Fruit fly (Drosophila melanogaster) whole organism, embryonic: ENCODE data around the gene ETHR.

Experiments
- Antp ChIP-seq: fragments of 200-800 bp; sonication (Bioruptor generic); optimal IDR thresholded peaks from 3 replicates; lab custom pipeline; 2016; ENCODE audit warnings: missing biosample characterization, missing genetic modification characterization
- B-H1 ChIP-seq: fragments of 200-800 bp; sonication (Bioruptor generic); IDR thresholded peaks from 3 replicates; pipeline ENCODE4 v1.3.6; 2022; ENCODE audit warnings: missing biosample characterization, missing genetic modification characterization
- CG1024 ChIP-seq: fragments of 200-800 bp; sonication (Bioruptor generic); IDR thresholded peaks from 2 replicates; pipeline ENCODE4 v1.3.6; 2022; ENCODE audit warnings: missing biosample characterization, missing genetic modification characterization
- CG10543 ChIP-seq: fragments of 200-800 bp; sonication (Bioruptor generic); optimal IDR thresholded peaks from 3 replicates; lab custom pipeline; 2017; ENCODE audit warnings: missing biosample characterization, mild to moderate bottlenecking, missing genetic modification characterization, moderate library complexity
- CG11093 ChIP-seq: fragments of 200-800 bp; sonication (Bioruptor generic); IDR thresholded peaks from 3 replicates; pipeline ENCODE4 v1.3.6; 2022; ENCODE audit warnings: missing biosample characterization, missing genetic modification characterization
- CG11723 ChIP-seq: fragments of 200-800 bp; sonication (Bioruptor generic); optimal IDR thresholded peaks from 2 replicates; lab custom pipeline; 2017; ENCODE audit warnings: missing biosample characterization, mild to moderate bottlenecking, missing genetic modification characterization
- CG12744 ChIP-seq: fragments of 200-800 bp; sonication (Bioruptor generic); optimal IDR thresholded peaks from 2 replicates; lab custom pipeline; 2016; ENCODE audit warnings: missing biosample characterization, missing genetic modification characterization
- CG13894 ChIP-seq: fragments of 200-800 bp; sonication (Bioruptor generic); optimal IDR thresholded peaks from 3 replicates; lab custom pipeline; 2018; ENCODE audit warnings: missing biosample characterization, mild to moderate bottlenecking, missing genetic modification characterization, moderate library complexity
- CG14860 ChIP-seq: fragments of 200-800 bp; sonication (Bioruptor generic); IDR thresholded peaks from 3 replicates; pipeline ENCODE4 v1.3.6; 2022; ENCODE audit warnings: missing biosample characterization, missing genetic modification characterization; ENCODE audit not compliant: partially characterized antibody
- CG16779 ChIP-seq: fragments of 200-800 bp; sonication (Bioruptor generic); IDR thresholded peaks from 2 replicates; pipeline ENCODE4 v1.3.6; 2022; ENCODE audit warnings: missing biosample characterization, missing genetic modification characterization
- CG16813 ChIP-seq: fragments of 200-800 bp; sonication (Bioruptor generic); IDR thresholded peaks from 3 replicates; pipeline ENCODE4 v1.3.6; 2022; ENCODE audit warnings: missing biosample characterization, missing genetic modification characterization; ENCODE audit not compliant: partially characterized antibody
- CG17612 ChIP-seq: fragments of 200-800 bp; sonication (Bioruptor generic); IDR thresholded peaks from 2 replicates; pipeline ENCODE4 v1.3.6; 2022; ENCODE audit warnings: missing biosample characterization, missing genetic modification characterization
- CG17829 ChIP-seq: fragments of 200-800 bp; optimal IDR thresholded peaks from 2 replicates; lab custom pipeline; 2019; ENCODE audit warnings: missing biosample characterization, mild to moderate bottlenecking, missing genetic modification characterization, moderate library complexity
- CG18619 ChIP-seq: fragments of 200-800 bp; sonication (Bioruptor generic); optimal IDR thresholded peaks from 3 replicates; lab custom pipeline; 2017; ENCODE audit warnings: missing biosample characterization, mild to moderate bottlenecking, missing genetic modification characterization
- CG2120 ChIP-seq: fragments of 200-800 bp; sonication (Bioruptor generic); optimal IDR thresholded peaks from 3 replicates; lab custom pipeline; 2016; ENCODE audit warnings: missing biosample characterization, missing genetic modification characterization
- CG32532 ChIP-seq: fragments of 200-800 bp; sonication (Bioruptor generic); IDR thresholded peaks from 2 replicates; pipeline ENCODE4 v1.3.6; 2022; ENCODE audit warnings: missing biosample characterization, missing genetic modification characterization
- CG32767 ChIP-seq: fragments of 200-800 bp; sonication (Bioruptor generic); IDR thresholded peaks from 2 replicates; pipeline ENCODE4 v1.3.6; 2022; ENCODE audit warnings: missing biosample characterization, missing genetic modification characterization
- CG3726 ChIP-seq: fragments of 200-800 bp; sonication (Bioruptor generic); IDR thresholded peaks from 3 replicates; pipeline ENCODE4, ENCODE4 v1.3.6; 2022; ENCODE audit warnings: missing biosample characterization, missing genetic modification characterization
- CG6689 ChIP-seq: fragments of 200-800 bp; sonication (Bioruptor generic); IDR thresholded peaks from 2 replicates; pipeline ENCODE4 v1.3.6; 2022; ENCODE audit warnings: missing biosample characterization, missing genetic modification characterization
- CG6791 ChIP-seq: fragments of 200-800 bp; sonication (Bioruptor generic); IDR thresholded peaks from 3 replicates; pipeline ENCODE4 v1.3.6; 2022; ENCODE audit warnings: missing biosample characterization, missing genetic modification characterization; ENCODE audit not compliant: partially characterized antibody
- CG8388 ChIP-seq: fragments of 200-800 bp; sonication (Bioruptor generic); optimal IDR thresholded peaks from 2 replicates; lab custom pipeline; 2019; ENCODE audit warnings: missing biosample characterization, mild to moderate bottlenecking, missing genetic modification characterization, moderate library complexity
- Dbx ChIP-seq: fragments of 200-800 bp; sonication (Bioruptor generic); IDR thresholded peaks from 3 replicates; pipeline ENCODE4 v1.3.6; 2022; ENCODE audit warnings: missing biosample characterization, missing genetic modification characterization
- HLH3B ChIP-seq: fragments of 200-800 bp; sonication (Bioruptor generic); IDR thresholded peaks from 2 replicates; pipeline ENCODE4 v1.3.6; 2022; ENCODE audit warnings: missing biosample characterization, missing genetic modification characterization
- HLH4C ChIP-seq: fragments of 200-800 bp; sonication (Bioruptor generic); IDR thresholded peaks from 3 replicates; pipeline ENCODE4 v1.3.6; 2022; ENCODE audit warnings: missing biosample characterization, missing genetic modification characterization; ENCODE audit not compliant: partially characterized antibody
- HmgD ChIP-seq: fragments of 200-800 bp; sonication (Bioruptor generic); optimal IDR thresholded peaks from 3 replicates; lab custom pipeline; 2016; ENCODE audit warnings: missing biosample characterization, missing genetic modification characterization
- Lhr ChIP-seq: fragments of 200-800 bp; sonication (Bioruptor generic); optimal IDR thresholded peaks from 3 replicates; lab custom pipeline; 2017; ENCODE audit warnings: mild to moderate bottlenecking, missing biosample characterization, missing genetic modification reagents, missing genetic modification characterization
- Mad ChIP-seq: fragments of 200-800 bp; sonication (Bioruptor generic); optimal IDR thresholded peaks from 2 replicates; lab custom pipeline; 2016; ENCODE audit warnings: missing biosample characterization, missing genetic modification characterization
- NK7.1 ChIP-seq: fragments of 200-800 bp; sonication (Bioruptor generic); optimal IDR thresholded peaks from 3 replicates; lab custom pipeline; 2016; ENCODE audit warnings: missing biosample characterization, missing genetic modification characterization
- Opbp ChIP-seq: fragments of 200-800 bp; sonication (Bioruptor generic); IDR thresholded peaks from 3 replicates; pipeline ENCODE4 v1.3.6; 2022; ENCODE audit warnings: missing biosample characterization, missing genetic modification characterization; ENCODE audit not compliant: partially characterized antibody
- Poxn ChIP-seq: fragments of 200-800 bp; sonication (Bioruptor generic); IDR thresholded peaks from 2 replicates; pipeline ENCODE4 v1.3.6; 2022; ENCODE audit warnings: missing biosample characterization, missing genetic modification characterization
- Scr ChIP-seq: fragments of 200-800 bp; sonication (Bioruptor generic); IDR thresholded peaks from 2 replicates; pipeline ENCODE4 v1.3.6; 2022; ENCODE audit warnings: missing biosample characterization, missing genetic modification characterization; ENCODE audit not compliant: partially characterized antibody
- Side ChIP-seq: fragments of 200-800 bp; sonication (Bioruptor generic); optimal IDR thresholded peaks from 2 replicates; lab custom pipeline; 2016; ENCODE audit warnings: missing biosample characterization, missing genetic modification characterization
- Sox100B ChIP-seq: fragments of 200-800 bp; sonication (Bioruptor generic); optimal IDR thresholded peaks from 3 replicates; lab custom pipeline; 2018; ENCODE audit warnings: missing biosample characterization, mild to moderate bottlenecking, missing genetic modification characterization
- Vsx1 ChIP-seq: fragments of 200-800 bp; sonication (Bioruptor generic); optimal IDR thresholded peaks from 2 replicates; lab custom pipeline; 2017; ENCODE audit warnings: missing biosample characterization, mild to moderate bottlenecking, missing genetic modification characterization, missing genetic modification reagents
- aop ChIP-seq: fragments of 200-800 bp; sonication (Bioruptor generic); IDR thresholded peaks from 2 replicates; pipeline ENCODE4 v1.3.6; 2022; ENCODE audit warnings: missing biosample characterization, missing genetic modification characterization
- ap ChIP-seq: fragments of 200-800 bp; sonication (Bioruptor generic); IDR thresholded peaks from 2 replicates; pipeline ENCODE4 v1.3.6; 2022; ENCODE audit warnings: missing biosample characterization, missing genetic modification characterization
- chif ChIP-seq, 2 experiments: fragments of 200-800 bp; sonication (Bioruptor generic); optimal IDR thresholded peaks; 3 replicates each; lab custom pipeline; 2016; ENCODE audit warnings: missing biosample characterization in 2 of 2, missing genetic modification characterization in 2 of 2
- corto ChIP-seq: fragments of 200-800 bp; sonication (Bioruptor generic); optimal IDR thresholded peaks from 2 replicates; lab custom pipeline; 2016; ENCODE audit warnings: missing biosample characterization, mild to moderate bottlenecking, missing genetic modification characterization, moderate library complexity
- croc ChIP-seq: fragments of 200-800 bp; sonication (Bioruptor generic); conservative IDR thresholded peaks from 3 replicates; pipeline ENCODE4 v1.3.6; 2022; ENCODE audit warnings: missing biosample characterization, missing genetic modification characterization
- dm ChIP-seq: fragments of 200-800 bp; sonication (Bioruptor generic); optimal IDR thresholded peaks from 3 replicates; lab custom pipeline; 2016; ENCODE audit warnings: missing biosample characterization, missing genetic modification characterization
- dpn ChIP-seq, 2 experiments: fragments of 200-800 bp; sonication (Bioruptor generic); optimal IDR thresholded peaks; 3 replicates each; lab custom pipeline; 2016; ENCODE audit warnings: missing biosample characterization in 2 of 2, missing genetic modification characterization in 2 of 2
- gce ChIP-seq: fragments of 200-800 bp; sonication (Bioruptor generic); IDR thresholded peaks from 3 replicates; pipeline ENCODE4 v1.3.6; 2022; ENCODE audit warnings: missing biosample characterization, missing genetic modification characterization
- ind ChIP-seq: fragments of 200-800 bp; sonication (Bioruptor generic); optimal IDR thresholded peaks from 3 replicates; lab custom pipeline; 2016; ENCODE audit warnings: missing biosample characterization, missing genetic modification characterization
- lola ChIP-seq, 3 experiments: fragments of >200 bp in 2 of 3; fragments of 200-800 bp in 1 of 3; sonication (Bioruptor generic) in 1 of 3; optimal IDR thresholded peaks; 2 replicates each; lab custom pipeline; 2017 to 2019; ENCODE audit warnings: missing biosample characterization in 3 of 3, missing genetic modification characterization in 3 of 3, mild to moderate bottlenecking in 1 of 3, moderate library complexity in 1 of 3
- nom ChIP-seq: fragments of 200-800 bp; sonication (Bioruptor generic); optimal IDR thresholded peaks from 2 replicates; lab custom pipeline; 2017; ENCODE audit warnings: missing biosample characterization, missing genetic modification characterization, mild to moderate bottlenecking, moderate library complexity, missing genetic modification reagents
- repo ChIP-seq: fragments of 200-800 bp; sonication (Bioruptor generic); optimal IDR thresholded peaks from 2 replicates; lab custom pipeline; 2016; ENCODE audit warnings: missing biosample characterization, missing genetic modification characterization
- run ChIP-seq: fragments of 200-800 bp; sonication (Bioruptor generic); optimal IDR thresholded peaks from 3 replicates; lab custom pipeline; 2018; ENCODE audit warnings: missing biosample characterization, mild to moderate bottlenecking, missing genetic modification characterization
- schlank ChIP-seq: fragments of 200-800 bp; sonication (Bioruptor generic); optimal IDR thresholded peaks from 2 replicates; lab custom pipeline; 2018; ENCODE audit warnings: missing biosample characterization, mild to moderate bottlenecking, missing genetic modification characterization
- tin ChIP-seq: fragments of 200-800 bp; sonication (Bioruptor generic); optimal IDR thresholded peaks from 3 replicates; lab custom pipeline; 2016; ENCODE audit warnings: missing biosample characterization, missing genetic modification characterization
- unpg ChIP-seq: fragments of 200-800 bp; sonication (Bioruptor generic); optimal IDR thresholded peaks from 3 replicates; lab custom pipeline; 2018; ENCODE audit warnings: missing biosample characterization, mild to moderate bottlenecking, missing genetic modification characterization, moderate library complexity
- vnd ChIP-seq: fragments of 200-800 bp; sonication (Bioruptor generic); IDR thresholded peaks from 3 replicates; pipeline ENCODE4 v1.3.6; 2022; ENCODE audit warnings: missing biosample characterization, missing genetic modification characterization; ENCODE audit not compliant: partially characterized antibody

ETHR gene

dm6 chr3R:21218733-21219165, 28.1 kb upstream of the ETHR start, which contains the start of the genes Smyd5 and Oga (continued):
- peak; percentile 17 to 43 for TF ChIP-seq dpn (GFP tag; optimal IDR thresholded peaks at IDR 0.05; lab: Kevin White, UChicago)
- peak; percentile 45 for TF ChIP-seq Lhr (GFP tag; lab: Kevin White, UChicago)
- no peak for TF ChIP-seq CG17612
- TF ChIP-seq corto = no peak
- TF ChIP-seq CG18619 = peak; percentile 40
- TF ChIP-seq HLH3B (GFP tag; lab: Robert Waterston, UW) = no peak
- peak; percentile 94 for TF ChIP-seq CG16813 (GFP tag; lab: Robert Waterston, UW)
- TF ChIP-seq CG13894 (tag; lab: Kevin White, UChicago) = no peak
- TF ChIP-seq Opbp = peak; percentile 95
- no peak for TF ChIP-seq chif (GFP tag; optimal IDR thresholded peaks at IDR 0.05; lab: Kevin White, UChicago)
- peak; percentile 29 for TF ChIP-seq Mad
- 0 out of 3 replicates have a peak, but pooled peaks have one; percentile 7 for TF ChIP-seq Dbx
- no peak for TF ChIP-seq CG11093 (GFP tag; lab: Robert Waterston, UW)
- no peak for TF ChIP-seq CG8388 (GFP tag; lab: Kevin White, UChicago)
- no peak for TF ChIP-seq gce (GFP tag; lab: Robert Waterston, UW)
- peak; percentile 32 for TF ChIP-seq unpg (GFP tag; lab: Kevin White, UChicago)
- TF ChIP-seq HmgD (GFP tag; lab: Kevin White, UChicago) = peak; percentile 17
- peak in 1 of 3 experiments; percentile 31 for TF ChIP-seq lola (GFP tag; optimal IDR thresholded peaks at IDR 0.05; lab: Kevin White, UChicago)
- no peak for TF ChIP-seq NK7.1 (GFP tag; lab: Kevin White, UChicago)
- no peak for TF ChIP-seq CG3726 (GFP tag; lab: Robert Waterston, UW)
- no peak for TF ChIP-seq CG10543 (GFP tag; lab: Kevin White, UChicago)
- peak; percentile 85 for TF ChIP-seq dm
- no peak for TF ChIP-seq schlank (tag; lab: Kevin White, UChicago)
- no peak for TF ChIP-seq croc
- TF ChIP-seq B-H1 (GFP tag; lab: Robert Waterston, UW) = no peak
- no peak for TF ChIP-seq Poxn
- TF ChIP-seq CG32532 (GFP tag; lab: Robert Waterston, UW) = peak; percentile 74
- peak; percentile 94 for TF ChIP-seq CG6791
- TF ChIP-seq Scr (GFP tag; lab: Robert Waterston, UW) = peak; percentile 93
- TF ChIP-seq nom (GFP tag; lab: Kevin White, UChicago) = peak; percentile 0
- TF ChIP-seq Side (GFP tag; lab: Kevin White, UChicago) = peak; percentile 57
- peak; percentile 94 for TF ChIP-seq HLH4C (GFP tag; lab: Robert Waterston, UW)
- TF ChIP-seq aop (GFP tag; lab: Robert Waterston, UW) = no peak
- TF ChIP-seq CG2120 (GFP tag; lab: Kevin White, UChicago) = peak; percentile 58
- peak; percentile 23 for TF ChIP-seq Antp (GFP tag; lab: Kevin White, UChicago)
- TF ChIP-seq vnd = peak; percentile 91
- no peak for TF ChIP-seq CG11723 (GFP tag; lab: Kevin White, UChicago)
- TF ChIP-seq ap (GFP tag; lab: Robert Waterston, UW) = no peak
- TF ChIP-seq CG32767 (GFP tag; lab: Robert Waterston, UW) = no peak
- peak; percentile 8 for TF ChIP-seq CG12744 (GFP tag; lab: Kevin White, UChicago)
- no peak for TF ChIP-seq tin
- TF ChIP-seq run (tag; lab: Kevin White, UChicago) = no peak
- TF ChIP-seq CG14860 (GFP tag; lab: Robert Waterston, UW) = peak; percentile 90
- no peak for TF ChIP-seq Sox100B (GFP tag; lab: Kevin White, UChicago)
- peak; percentile 47 for TF ChIP-seq CG17829 (tag; lab: Kevin White, UChicago)
- no peak for TF ChIP-seq repo (GFP tag; lab: Kevin White, UChicago)
- no peak for TF ChIP-seq Vsx1 (GFP tag; lab: Kevin White, UChicago)
- TF ChIP-seq CG6689 (GFP tag; lab: Robert Waterston, UW) = no peak
- TF ChIP-seq ind = peak; percentile 29
- TF ChIP-seq CG16779 (GFP tag; lab: Robert Waterston, UW) = no peak
- TF ChIP-seq CG1024 (GFP tag; lab: Robert Waterston, UW) = peak; percentile 4; the same call in 1 of the 2 replicates
